Fruit fly (Drosophila melanogaster): ENCODE measurements around the gene CG14417.

DNA sequence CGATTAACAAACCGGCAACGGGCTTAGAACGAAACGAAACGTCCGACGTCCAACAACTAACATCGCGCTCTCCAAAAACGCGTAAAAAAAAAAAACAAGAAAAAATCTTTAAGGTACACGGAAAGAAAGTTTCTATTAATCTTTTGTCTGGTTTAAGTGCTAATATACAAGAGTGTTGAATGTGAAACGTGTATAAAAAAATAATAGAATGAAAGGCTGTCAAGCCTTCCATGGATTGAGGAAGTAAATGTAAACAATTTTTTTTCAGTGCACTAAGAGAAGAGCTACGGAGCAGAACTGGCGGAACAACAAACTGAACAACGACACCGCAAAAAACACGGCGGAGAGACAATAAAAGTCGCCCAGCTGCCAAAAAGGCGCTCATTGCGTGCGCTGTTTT lies 43.4 kb upstream of the CG14417 start, which contains the start of gene CG3588:
- TF ChIP-seq CG12768 (GFP tag; optimal IDR thresholded peaks at IDR 0.05) (no peak), tj (GFP tag; optimal IDR thresholded peaks at IDR 0.05) (no peak), toe (GFP tag; optimal IDR thresholded peaks at IDR 0.05) (no peak)

Data from whole organism, adult.